Fruit fly (Drosophila melanogaster) whole organism, embryonic: ENCODE measurements around the gene Rpt5.
A peak's percentile ranks its signal among the peaks of the same experiment; 100 is the strongest.

ENCODE experiments used
- Ada2b ChIP-seq: fragments of 200-800 bp; sonication (Bioruptor generic); IDR thresholded peaks from 2 replicates; pipeline ENCODE4 v1.3.6; 2022; ENCODE audit warnings: missing biosample characterization, missing genetic modification characterization
- CG10321 ChIP-seq: fragments of 200-800 bp; sonication (Bioruptor generic); IDR thresholded peaks from 2 replicates; pipeline ENCODE4 v1.3.6; 2022; ENCODE audit warnings: missing biosample characterization, missing genetic modification characterization
- CG11093 ChIP-seq: fragments of 200-800 bp; sonication (Bioruptor generic); IDR thresholded peaks from 3 replicates; pipeline ENCODE4 v1.3.6; 2022; ENCODE audit warnings: missing biosample characterization, missing genetic modification characterization
- CG13287 ChIP-seq: fragments of 200-800 bp; sonication (Bioruptor generic); IDR thresholded peaks from 2 replicates; pipeline ENCODE4 v1.3.6; 2022; ENCODE audit warnings: missing biosample characterization, missing genetic modification characterization; ENCODE audit not compliant: partially characterized antibody
- CG13894 ChIP-seq: fragments of 200-800 bp; sonication (Bioruptor generic); optimal IDR thresholded peaks from 3 replicates; lab custom pipeline; 2018; ENCODE audit warnings: missing biosample characterization, mild to moderate bottlenecking, missing genetic modification characterization, moderate library complexity
- CG15479 ChIP-seq: fragments of 200-800 bp; sonication (Bioruptor generic); optimal IDR thresholded peaks from 3 replicates; lab custom pipeline; 2019; ENCODE audit warnings: missing biosample characterization, mild to moderate bottlenecking, missing genetic modification characterization, moderate library complexity
- CG16779 ChIP-seq: fragments of 200-800 bp; sonication (Bioruptor generic); IDR thresholded peaks from 2 replicates; pipeline ENCODE4 v1.3.6; 2022; ENCODE audit warnings: missing biosample characterization, missing genetic modification characterization
- CG18476 ChIP-seq: fragments of 200-800 bp; sonication (Bioruptor generic); optimal IDR thresholded peaks from 2 replicates; lab custom pipeline; 2016; ENCODE audit warnings: missing biosample characterization, mild to moderate bottlenecking, missing genetic modification characterization
- CG18599 ChIP-seq: fragments of 200-800 bp; sonication (Bioruptor generic); optimal IDR thresholded peaks from 3 replicates; lab custom pipeline; 2017; ENCODE audit warnings: missing biosample characterization, missing genetic modification characterization, mild to moderate bottlenecking, moderate library complexity, missing genetic modification reagents
- CG31388 ChIP-seq: fragments of 200-800 bp; sonication (Bioruptor generic); optimal IDR thresholded peaks from 2 replicates; lab custom pipeline; 2016; ENCODE audit warnings: missing biosample characterization, missing genetic modification characterization
- CG34376 ChIP-seq: fragments of 200-800 bp; sonication (Bioruptor generic); optimal IDR thresholded peaks from 2 replicates; lab custom pipeline; 2018; ENCODE audit warnings: missing biosample characterization, mild to moderate bottlenecking, missing genetic modification characterization
- CG3838 ChIP-seq: fragments of 200-800 bp; sonication (Bioruptor generic); optimal IDR thresholded peaks from 3 replicates; lab custom pipeline; 2016; ENCODE audit warnings: missing biosample characterization, missing genetic modification characterization
- CG4360 ChIP-seq: fragments of 200-800 bp; sonication (Bioruptor generic); IDR thresholded peaks from 2 replicates; pipeline ENCODE4 v1.3.6; 2022; ENCODE audit warnings: missing biosample characterization, missing genetic modification characterization
- CG4424 ChIP-seq: fragments of 200-800 bp; sonication (Bioruptor generic); optimal IDR thresholded peaks from 3 replicates; lab custom pipeline; 2016; ENCODE audit warnings: missing biosample characterization, missing genetic modification characterization
- CG9727 ChIP-seq: fragments of 200-800 bp; sonication (Bioruptor generic); optimal IDR thresholded peaks from 3 replicates; lab custom pipeline; 2017; ENCODE audit warnings: missing biosample characterization, mild to moderate bottlenecking, missing genetic modification characterization
- CTCF ChIP-seq: fragments of 200-800 bp; sonication (Bioruptor generic); optimal IDR thresholded peaks from 2 replicates; lab custom pipeline; 2017; ENCODE audit warnings: missing biosample characterization, mild to moderate bottlenecking, missing genetic modification characterization, moderate library complexity
- D19A ChIP-seq: fragments of 200-800 bp; optimal IDR thresholded peaks from 3 replicates; lab custom pipeline; 2019; ENCODE audit warnings: missing biosample characterization, mild to moderate bottlenecking, missing genetic modification characterization, moderate library complexity
- Doc3 ChIP-seq: fragments of 200-800 bp; sonication (Bioruptor generic); IDR thresholded peaks from 3 replicates; pipeline ENCODE4 v1.3.6; 2022; ENCODE audit warnings: missing biosample characterization, missing genetic modification characterization; ENCODE audit not compliant: partially characterized antibody
- Gsc ChIP-seq: fragments of 200-800 bp; sonication (Bioruptor generic); IDR thresholded peaks from 2 replicates; pipeline ENCODE4 v1.3.6; 2022; ENCODE audit warnings: missing biosample characterization, missing genetic modification characterization
- H2.0 ChIP-seq: fragments of 200-800 bp; sonication (Bioruptor generic); IDR thresholded peaks from 2 replicates; pipeline ENCODE4 v1.3.6; 2022; ENCODE audit warnings: missing biosample characterization, missing genetic modification characterization
- Hr3 ChIP-seq: fragments of 200-800 bp; sonication (Bioruptor generic); optimal IDR thresholded peaks from 3 replicates; lab custom pipeline; 2016; ENCODE audit warnings: missing biosample characterization, missing genetic modification characterization
- Mad ChIP-seq: fragments of 200-800 bp; sonication (Bioruptor generic); optimal IDR thresholded peaks from 2 replicates; lab custom pipeline; 2016; ENCODE audit warnings: missing biosample characterization, missing genetic modification characterization
- Meics ChIP-seq: fragments of 200-800 bp; sonication (Bioruptor generic); optimal IDR thresholded peaks from 2 replicates; lab custom pipeline; 2017; ENCODE audit warnings: missing biosample characterization, mild to moderate bottlenecking, missing genetic modification characterization
- Opbp ChIP-seq: fragments of 200-800 bp; sonication (Bioruptor generic); IDR thresholded peaks from 3 replicates; pipeline ENCODE4 v1.3.6; 2022; ENCODE audit warnings: missing biosample characterization, missing genetic modification characterization; ENCODE audit not compliant: partially characterized antibody
- Poxn ChIP-seq: fragments of 200-800 bp; sonication (Bioruptor generic); IDR thresholded peaks from 2 replicates; pipeline ENCODE4 v1.3.6; 2022; ENCODE audit warnings: missing biosample characterization, missing genetic modification characterization
- Sin3A ChIP-seq: fragments of >200 bp; optimal IDR thresholded peaks from 2 replicates; lab custom pipeline; 2018
- Sry-β ChIP-seq: fragments of 200-800 bp; sonication (Bioruptor generic); optimal IDR thresholded peaks from 2 replicates; lab custom pipeline; 2018; ENCODE audit warnings: missing biosample characterization, mild to moderate bottlenecking, missing genetic modification characterization, moderate library complexity
- Stat92E ChIP-seq, 3 experiments: fragments of >200 bp in 2 of 3; fragments of 200-800 bp in 1 of 3; sonication (Bioruptor generic) in 1 of 3; optimal IDR thresholded peaks; 2 replicates each; lab custom pipeline; 2017 to 2019; ENCODE audit warnings: missing biosample characterization in 3 of 3, missing genetic modification characterization in 3 of 3, mild to moderate bottlenecking in 1 of 3, moderate library complexity in 1 of 3
- Trl ChIP-seq, 3 experiments: fragments of >200 bp in 2 of 3; fragments of 200-800 bp in 1 of 3; sonication (Bioruptor generic) in 1 of 3; optimal IDR thresholded peaks; 2 replicates in 1 of 3; 3 replicates in 2 of 3; lab custom pipeline; 2016 to 2017; ENCODE audit warnings: missing biosample characterization in 1 of 3, missing genetic modification characterization in 1 of 3
- Xrp1 ChIP-seq: fragments of 200-800 bp; sonication (Bioruptor generic); IDR thresholded peaks from 2 replicates; pipeline ENCODE4 v1.3.6; 2022; ENCODE audit warnings: missing biosample characterization, missing genetic modification characterization
- chn ChIP-seq: fragments of 200-800 bp; sonication (Bioruptor generic); optimal IDR thresholded peaks from 2 replicates; lab custom pipeline; 2016; ENCODE audit warnings: missing biosample characterization, missing genetic modification characterization
- crol ChIP-seq: fragments of 200-800 bp; sonication (Bioruptor generic); IDR thresholded peaks from 2 replicates; pipeline ENCODE4 v1.3.6; 2022; ENCODE audit warnings: missing biosample characterization, missing genetic modification characterization
- dm ChIP-seq: fragments of 200-800 bp; sonication (Bioruptor generic); optimal IDR thresholded peaks from 3 replicates; lab custom pipeline; 2016; ENCODE audit warnings: missing biosample characterization, missing genetic modification characterization
- gce ChIP-seq: fragments of 200-800 bp; sonication (Bioruptor generic); IDR thresholded peaks from 3 replicates; pipeline ENCODE4 v1.3.6; 2022; ENCODE audit warnings: missing biosample characterization, missing genetic modification characterization
- gfzf ChIP-seq: fragments of 200-800 bp; sonication (Bioruptor generic); optimal IDR thresholded peaks from 2 replicates; lab custom pipeline; 2016; ENCODE audit warnings: missing biosample characterization, mild to moderate bottlenecking, missing genetic modification characterization, moderate library complexity
- insv ChIP-seq, 2 experiments: fragments of 200-800 bp; sonication (Bioruptor generic); optimal IDR thresholded peaks; 3 replicates each; lab custom pipeline; 2016 to 2018; ENCODE audit warnings: missing biosample characterization in 2 of 2, missing genetic modification characterization in 2 of 2
- klu ChIP-seq: fragments of 200-800 bp; sonication (Bioruptor generic); IDR thresholded peaks from 2 replicates; pipeline ENCODE4 v1.3.6; 2022; ENCODE audit warnings: missing biosample characterization, missing genetic modification characterization
- knrl ChIP-seq: fragments of 200-800 bp; sonication (Bioruptor generic); IDR thresholded peaks from 3 replicates; pipeline ENCODE4 v1.3.6; 2022; ENCODE audit warnings: missing biosample characterization, missing genetic modification characterization; ENCODE audit not compliant: partially characterized antibody
- maf-S ChIP-seq: fragments of 200-800 bp; sonication (Bioruptor generic); optimal IDR thresholded peaks from 2 replicates; lab custom pipeline; 2016; ENCODE audit warnings: missing biosample characterization, missing genetic modification characterization
- org-1 ChIP-seq: fragments of 200-800 bp; sonication (Bioruptor generic); optimal IDR thresholded peaks from 2 replicates; lab custom pipeline; 2017; ENCODE audit warnings: missing biosample characterization, missing genetic modification characterization
- pho ChIP-seq: fragments of 200-800 bp; sonication (Bioruptor generic); optimal IDR thresholded peaks from 2 replicates; lab custom pipeline; 2016; ENCODE audit warnings: missing biosample characterization, missing genetic modification characterization
- ssp ChIP-seq: fragments of 200-800 bp; sonication (Bioruptor generic); IDR thresholded peaks from 2 replicates; pipeline ENCODE4 v1.3.6; 2022; ENCODE audit warnings: missing biosample characterization, missing genetic modification characterization
- stc ChIP-seq: fragments of 200-800 bp; sonication (Bioruptor generic); IDR thresholded peaks from 2 replicates; pipeline ENCODE4 v1.3.6; 2022; ENCODE audit warnings: missing biosample characterization, missing genetic modification characterization
- sug ChIP-seq: fragments of 200-800 bp; optimal IDR thresholded peaks from 2 replicates; lab custom pipeline; 2019; ENCODE audit warnings: missing biosample characterization, mild to moderate bottlenecking, missing genetic modification characterization, moderate library complexity
- trh ChIP-seq: fragments of 200-800 bp; sonication (Bioruptor generic); optimal IDR thresholded peaks from 2 replicates; lab custom pipeline; 2016; ENCODE audit warnings: missing biosample characterization, missing genetic modification characterization
- unpg ChIP-seq: fragments of 200-800 bp; sonication (Bioruptor generic); optimal IDR thresholded peaks from 3 replicates; lab custom pipeline; 2018; ENCODE audit warnings: missing biosample characterization, mild to moderate bottlenecking, missing genetic modification characterization, moderate library complexity
- wek ChIP-seq: fragments of 200-800 bp; sonication (Bioruptor generic); optimal IDR thresholded peaks from 3 replicates; lab custom pipeline; 2018; ENCODE audit warnings: missing biosample characterization, mild to moderate bottlenecking, missing genetic modification characterization, moderate library complexity
- yki ChIP-seq: fragments of >200 bp; optimal IDR thresholded peaks from 3 replicates; lab custom pipeline; 2018

The Rpt5 gene

dm6 chr3R:23729066-23729465 is 23.6 kb upstream of the Rpt5 start (continued):
- TF ChIP-seq pho (GFP tag; lab: Kevin White, UChicago) (peak; percentile 52), CG4360 (GFP tag; lab: Robert Waterston, UW) (no peak), CG10321 (GFP tag; lab: Robert Waterston, UW) (no peak), dm (no peak), Hr3 (GFP tag; lab: Kevin White, UChicago) (no peak)

dm6 chr3R:23729632-23730471 is 22.8 kb upstream of the Rpt5 start:
- TF ChIP-seq D19A (tag; lab: Kevin White, UChicago): peak; percentile 19
- peak; percentile 36; the same call in 1 of the 2 replicates for TF ChIP-seq crol
- TF ChIP-seq CG10321 (GFP tag; lab: Robert Waterston, UW): no peak
- TF ChIP-seq wek (GFP tag; lab: Kevin White, UChicago): no peak
- peak; percentile 94 for TF ChIP-seq CG13894 (tag; lab: Kevin White, UChicago)
- TF ChIP-seq CG34376: peak; percentile 96
- TF ChIP-seq CG13287 (GFP tag; lab: Robert Waterston, UW): peak; percentile 50
- TF ChIP-seq Sin3A (lab: Kevin White, UChicago): no peak
- TF ChIP-seq Sry-β (GFP tag; lab: Kevin White, UChicago): no peak
- TF ChIP-seq Gsc (GFP tag; lab: Robert Waterston, UW): no peak
- TF ChIP-seq Xrp1 (GFP tag; lab: Robert Waterston, UW): peak; percentile 16; the same call in 1 of the 2 replicates
- TF ChIP-seq CG11093: no peak
- no peak for TF ChIP-seq CTCF (GFP tag; lab: Kevin White, UChicago)
- peak in 2 of 3 experiments; percentile 65 to 92 for TF ChIP-seq Stat92E (GFP tag; optimal IDR thresholded peaks at IDR 0.05; lab: Kevin White, UChicago)
- TF ChIP-seq Doc3 (GFP tag; lab: Robert Waterston, UW): no peak
- TF ChIP-seq CG18599 (GFP tag; lab: Kevin White, UChicago): peak; percentile 30
- no peak for TF ChIP-seq insv (GFP tag; optimal IDR thresholded peaks at IDR 0.05; lab: Kevin White, UChicago)
- no peak for TF ChIP-seq yki
- TF ChIP-seq Poxn (GFP tag; lab: Robert Waterston, UW): no peak
- TF ChIP-seq CG15479: peak; percentile 69
- no peak for TF ChIP-seq dm
- TF ChIP-seq H2.0 (GFP tag; lab: Robert Waterston, UW): no peak
- peak; percentile 75 for TF ChIP-seq Opbp (GFP tag; lab: Robert Waterston, UW)
- no peak for TF ChIP-seq trh (GFP tag; lab: Kevin White, UChicago)
- TF ChIP-seq Trl (optimal IDR thresholded peaks at IDR 0.05; lab: Kevin White, UChicago): no peak
- no peak for TF ChIP-seq Trl (GFP tag; optimal IDR thresholded peaks at IDR 0.05; lab: Kevin White, UChicago)
- no peak for TF ChIP-seq gfzf (GFP tag; lab: Kevin White, UChicago)
- TF ChIP-seq Mad (GFP tag; lab: Kevin White, UChicago): no peak
- TF ChIP-seq stc (GFP tag; lab: Robert Waterston, UW): 0 out of 2 replicates have a peak, but pooled peaks have one; percentile 32
- TF ChIP-seq maf-S (GFP tag; lab: Kevin White, UChicago): no peak
- peak; percentile 30; the same call in 1 of the 2 replicates for TF ChIP-seq klu (GFP tag; lab: Robert Waterston, UW)
- TF ChIP-seq Meics (GFP tag; lab: Kevin White, UChicago): no peak
- TF ChIP-seq CG31388 (GFP tag; lab: Kevin White, UChicago): no peak
- no peak for TF ChIP-seq Ada2b (GFP tag; lab: Robert Waterston, UW)
- no peak for TF ChIP-seq ssp (GFP tag; lab: Robert Waterston, UW)
- peak; percentile 40; the same call in 1 of the 3 replicates for TF ChIP-seq gce (GFP tag; lab: Robert Waterston, UW)
- peak; percentile 88 for TF ChIP-seq sug (tag; lab: Kevin White, UChicago)
- TF ChIP-seq unpg (GFP tag; lab: Kevin White, UChicago): no peak
- TF ChIP-seq org-1 (GFP tag; lab: Kevin White, UChicago): no peak
- no peak for TF ChIP-seq CG9727 (GFP tag; lab: Kevin White, UChicago)
- peak; percentile 57 for TF ChIP-seq knrl
- TF ChIP-seq CG16779: no peak
- TF ChIP-seq CG3838 (GFP tag; lab: Kevin White, UChicago): no peak
- TF ChIP-seq CG4424 (GFP tag; lab: Kevin White, UChicago): no peak
- TF ChIP-seq CG18476 (GFP tag; lab: Kevin White, UChicago): no peak
- peak; percentile 88 for TF ChIP-seq chn (GFP tag; lab: Kevin White, UChicago)
